Worm (Caenorhabditis elegans) whole organism, early embryonic: ENCODE data around the gene Y38E10A.17.

ENCODE experiments used
- aly-1 ChIP-seq: sonication (generic microtip); optimal IDR thresholded peaks from 2 replicates; lab custom pipeline; 2016; ENCODE audit warnings: missing genetic modification characterization, missing compliant biosample characterization
- ama-1 ChIP-seq: fragments of 150-350 bp; optimal IDR thresholded peaks from 2 replicates; lab custom pipeline; 2014
- ceh-13 ChIP-seq: fragments of 200-800 bp; sonication (Bioruptor generic); optimal IDR thresholded peaks from 2 replicates; lab custom pipeline; 2018; ENCODE audit warnings: mild to moderate bottlenecking, missing genetic modification characterization, missing compliant biosample characterization
- ceh-36 ChIP-seq: sonication (generic microtip); optimal IDR thresholded peaks from 2 replicates; lab custom pipeline; 2016; ENCODE audit warnings: missing genetic modification characterization, inconsistent platforms, missing compliant biosample characterization
- ets-7 ChIP-seq: sonication (generic microtip); optimal IDR thresholded peaks from 2 replicates; lab custom pipeline; 2016; ENCODE audit warnings: missing genotype, missing genetic modification characterization, missing compliant biosample characterization
- flt-1 ChIP-seq: fragments of 200-800 bp; sonication (Bioruptor generic); IDR thresholded peaks from 2 replicates; pipeline ENCODE4 v1.3.6; 2022; ENCODE audit warnings: missing genetic modification characterization, missing compliant biosample characterization
- hmbx-1 ChIP-seq: sonication (generic microtip); optimal IDR thresholded peaks from 2 replicates; lab custom pipeline; 2016; ENCODE audit warnings: mild to moderate bottlenecking, missing genetic modification characterization, missing compliant biosample characterization
- hmg-4 ChIP-seq: fragments of 200-800 bp; sonication (Bioruptor generic); optimal IDR thresholded peaks from 2 replicates; lab custom pipeline; 2018; ENCODE audit warnings: mild to moderate bottlenecking, missing genetic modification characterization, missing compliant biosample characterization
- hnd-1 ChIP-seq: sonication (generic microtip); optimal IDR thresholded peaks from 2 replicates; lab custom pipeline; 2016; ENCODE audit warnings: missing genetic modification characterization, missing compliant biosample characterization
- scrt-1 ChIP-seq: fragments of 200-800 bp; sonication (Bioruptor generic); IDR thresholded peaks from 2 replicates; pipeline ENCODE4 v1.3.6; 2022; ENCODE audit warnings: missing genetic modification characterization, missing compliant biosample characterization
- sea-1 ChIP-seq: fragments of 200-800 bp; sonication (Bioruptor generic); conservative IDR thresholded peaks from 2 replicates; pipeline ENCODE4 v1.3.6; 2022; ENCODE audit warnings: missing genetic modification characterization, missing compliant biosample characterization
- tbx-11 ChIP-seq: fragments of 200-800 bp; sonication (Bioruptor generic); IDR thresholded peaks from 2 replicates; pipeline ENCODE4 v1.3.6; 2022; ENCODE audit warnings: missing genetic modification characterization, missing compliant biosample characterization
- tbx-37 ChIP-seq: fragments of 200-800 bp; sonication (Bioruptor generic); conservative IDR thresholded peaks from 2 replicates; pipeline ENCODE4 v1.3.6; 2022; ENCODE audit warnings: missing genetic modification reagents, missing genetic modification characterization, missing compliant biosample characterization
- tra-4 ChIP-seq: sonication (generic microtip); optimal IDR thresholded peaks from 2 replicates; lab custom pipeline; 2017; ENCODE audit warnings: missing genetic modification characterization, missing compliant biosample characterization

- no peak for TF ChIP-seq aly-1
- TF ChIP-seq ama-1: no peak
- no peak for TF ChIP-seq ceh-13
- no peak for TF ChIP-seq scrt-1
- no peak for TF ChIP-seq ets-7 (tag; lab: Kevin White, UChicago)
- no peak for TF ChIP-seq tra-4 (tag; lab: Kevin White, UChicago)
- no peak for TF ChIP-seq flt-1 (GFP tag; lab: Robert Waterston, UW)
- TF ChIP-seq tbx-37: no peak
- TF ChIP-seq hmg-4 (GFP tag; lab: Kevin White, UChicago): no peak
- no peak for TF ChIP-seq hnd-1
- TF ChIP-seq sea-1 (GFP tag; lab: Robert Waterston, UW): no peak
- TF ChIP-seq tbx-11 (GFP tag; lab: Robert Waterston, UW): no peak
- no peak for TF ChIP-seq hmbx-1 (tag; lab: Kevin White, UChicago)
- TF ChIP-seq ceh-36 (tag; lab: Kevin White, UChicago): no peak
These were observed 12.6 kb downstream of the Y38E10A.17 start, which contains the start of gene nspe-8 for ce11 chrII:12621908-12622566.
